Fruit fly (Drosophila melanogaster) S2 (cell line): ENCODE data around the gene Got2.
A peak's percentile ranks its signal among the peaks of the same experiment; 100 is the strongest.

Source experiments
- CG8478 ChIP-seq: fragments of >200 bp; optimal IDR thresholded peaks from 2 replicates; lab custom pipeline; 2018
- CTCF ChIP-seq, 2 experiments: fragments of >200 bp; optimal IDR thresholded peaks; 2 replicates each; lab custom pipeline; 2018

Gene Got2

DNA sequence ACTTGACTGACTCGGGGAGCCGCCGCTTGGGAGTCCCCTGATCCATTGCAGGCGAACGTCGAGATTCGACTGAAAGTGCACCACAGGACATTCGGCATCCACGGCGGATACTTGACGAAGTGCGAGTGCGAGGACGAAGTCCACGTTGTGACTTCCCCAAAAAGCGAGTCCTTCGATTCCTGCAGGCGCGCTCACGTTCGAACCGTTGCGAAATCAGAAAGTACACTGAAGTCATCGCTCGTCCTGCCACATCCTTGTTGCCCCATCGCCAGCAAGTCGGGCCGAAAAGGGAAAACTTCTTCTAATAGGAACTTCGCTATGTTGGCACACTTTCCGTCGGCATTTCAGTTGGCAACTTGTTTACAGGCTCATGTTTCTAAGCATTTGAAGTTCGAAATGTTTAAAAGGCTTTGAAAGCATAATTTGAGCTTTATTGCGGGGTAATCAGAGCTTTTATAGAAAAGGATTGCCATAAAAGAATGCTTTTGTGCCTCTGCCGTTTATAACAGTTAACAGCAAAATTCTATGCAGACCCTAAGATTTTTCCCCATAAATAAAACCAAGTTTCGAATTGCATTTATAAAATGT lies 18.6 kb upstream of the Got2 start, which contains the start of gene CG33543:
CG33543 (minus strand) TSS at position 232 of the 588 bp plus-strand sequence.
- TF ChIP-seq CG8478 (lab: Kevin White, UChicago) (no peak), CTCF (optimal IDR thresholded peaks at IDR 0.05; lab: Kevin White, UChicago) (no peak)

DNA sequence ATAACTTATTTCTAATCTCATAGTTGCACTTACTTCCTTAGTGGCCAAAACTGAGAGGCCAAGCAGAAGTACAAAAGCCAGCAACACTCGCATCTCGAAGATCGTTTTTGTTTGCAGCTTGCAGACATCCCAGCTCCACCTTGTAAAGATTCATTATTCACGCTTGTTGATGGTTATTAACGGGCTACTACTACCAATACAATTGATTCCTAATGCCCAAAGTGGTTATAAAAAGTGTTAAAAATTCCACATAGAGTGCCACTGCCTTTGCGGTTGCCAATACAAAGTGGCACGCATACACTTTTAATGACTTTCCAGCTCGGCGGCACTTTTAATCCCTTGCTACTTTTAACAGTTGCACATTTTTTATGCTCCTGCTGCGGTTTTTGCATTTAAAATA lies 4.5 kb upstream of the Got2 start, which contains the start of gene Obp22a:
Obp22a (minus strand) TSS at position 101 of the 400 bp plus-strand sequence.
- TF ChIP-seq CTCF (optimal IDR thresholded peaks at IDR 0.05; lab: Kevin White, UChicago) (no peak), CG8478 (lab: Kevin White, UChicago) (no peak)

- TF ChIP-seq CG8478 (lab: Kevin White, UChicago): no peak
- TF ChIP-seq CTCF (optimal IDR thresholded peaks at IDR 0.05; lab: Kevin White, UChicago): no peak
These were observed 1.8 kb upstream of the Got2 start for dm6 chr2L:1989278-1989918.

dm6 chr2L:1988192-1988561 lies 619 bp upstream of the Got2 start, which contains the start of gene Npc2a:
Gene Npc2a (plus strand): TSS chr2L:1988290.
- TF ChIP-seq CTCF (optimal IDR thresholded peaks at IDR 0.05; lab: Kevin White, UChicago) (no peak), CG8478 (lab: Kevin White, UChicago) (no peak)

- no peak for TF ChIP-seq CTCF (optimal IDR thresholded peaks at IDR 0.05; lab: Kevin White, UChicago)
- no peak for TF ChIP-seq CG8478 (lab: Kevin White, UChicago)
These were observed 946 bp downstream of the Got2 start for dm6 chr2L:1986343-1987280.

DNA sequence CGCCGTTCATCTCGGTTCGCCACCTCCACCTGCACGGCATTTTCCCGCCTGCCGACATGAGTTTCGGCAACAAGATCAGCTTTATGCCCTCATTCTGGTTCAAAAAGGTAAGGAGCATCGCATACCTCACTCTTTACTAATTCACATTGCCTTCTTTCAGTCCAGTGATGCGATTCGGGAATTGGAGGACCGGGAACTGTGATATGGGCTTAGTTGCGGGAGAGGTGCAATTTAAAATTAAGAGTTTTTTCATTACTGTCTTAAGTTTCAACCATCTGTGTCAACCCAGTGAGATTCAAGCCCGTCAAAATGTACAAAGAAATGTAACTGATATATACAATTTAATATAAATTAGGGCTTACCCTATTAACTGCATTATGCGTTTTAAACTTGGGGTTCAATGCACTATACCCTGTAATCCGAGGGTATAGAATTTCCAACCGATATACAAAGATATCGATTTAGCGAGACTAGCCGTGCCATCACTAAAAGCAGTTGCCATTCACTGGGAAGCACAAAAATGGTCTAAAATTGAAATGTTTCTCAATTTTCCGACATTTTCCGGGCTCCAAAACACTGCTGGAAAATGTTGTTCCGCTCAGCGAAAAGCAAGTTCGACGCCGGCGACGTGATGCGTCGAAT lies 5.7 kb downstream of the Got2 start, which contains the start of gene CG7289:
CG7289 (plus strand) TSS at position 492 of the 642 bp plus-strand sequence.
- no peak for TF ChIP-seq CTCF (optimal IDR thresholded peaks at IDR 0.05; lab: Kevin White, UChicago)
- TF ChIP-seq CG8478 (lab: Kevin White, UChicago): no peak

DNA sequence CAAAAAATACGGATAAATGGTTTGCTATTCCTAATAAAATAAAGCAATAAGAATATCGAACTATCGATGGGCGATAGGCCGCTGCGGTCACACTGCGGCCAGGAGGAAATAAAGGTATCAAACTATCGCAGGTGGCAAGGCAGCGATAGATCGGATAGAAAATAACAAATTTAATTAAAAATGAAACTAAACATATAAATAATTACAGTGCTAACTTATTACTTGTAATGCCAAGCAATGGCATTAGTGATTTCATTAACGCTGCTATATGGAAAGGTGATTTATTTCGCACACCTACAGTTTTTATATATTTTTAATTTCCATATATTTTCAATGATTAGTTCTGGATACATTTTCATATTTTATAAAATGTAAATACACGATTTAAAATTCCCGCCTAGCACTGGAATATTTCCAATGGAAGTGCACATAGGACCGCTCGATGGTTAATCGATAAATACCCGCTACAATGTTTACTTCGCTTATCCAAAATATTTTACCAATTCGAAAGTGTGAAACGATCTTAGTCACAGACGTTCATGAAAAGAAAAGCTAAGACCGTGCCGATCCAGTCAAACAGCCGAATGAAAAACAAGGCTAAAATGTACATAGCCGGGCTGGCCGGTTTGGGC lies 6.7 kb downstream of the Got2 start, which contains the start of the genes CG15356 and CG15362:
CG15356 (minus strand) TSS at position 48 of the 632 bp plus-strand sequence.
CG15362 (plus strand) TSS at position 469 of the 632 bp plus-strand sequence.
- TF ChIP-seq CG8478 (lab: Kevin White, UChicago) (no peak), CTCF (optimal IDR thresholded peaks at IDR 0.05; lab: Kevin White, UChicago) (no peak)

dm6 chr2L:1979196-1979818 lies 8.3 kb downstream of the Got2 start:
- TF ChIP-seq CG8478 (lab: Kevin White, UChicago) (no peak), CTCF (optimal IDR thresholded peaks at IDR 0.05; lab: Kevin White, UChicago) (no peak)

DNA sequence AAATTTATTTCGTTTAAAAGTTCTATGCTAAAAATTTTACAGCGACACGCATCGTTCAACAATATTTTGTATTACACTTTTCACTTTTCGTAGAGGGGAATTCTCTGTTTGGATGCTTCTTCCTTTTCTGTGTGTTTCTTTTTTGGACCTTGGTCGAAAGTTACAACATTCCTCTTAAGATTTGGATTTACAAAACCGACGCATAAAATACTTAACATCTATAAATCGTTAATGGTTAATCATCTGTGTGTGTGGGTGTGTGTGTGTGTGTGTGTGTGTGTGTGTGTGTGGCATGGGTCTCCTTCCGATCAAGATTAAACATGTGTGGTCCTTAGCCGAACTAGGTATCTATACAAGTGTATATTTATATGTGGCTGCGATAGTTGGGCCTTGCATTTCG lies 12.1 kb downstream of the Got2 start:
- TF ChIP-seq CTCF (optimal IDR thresholded peaks at IDR 0.05; lab: Kevin White, UChicago) (no peak), CG8478 (lab: Kevin White, UChicago) (no peak)

DNA sequence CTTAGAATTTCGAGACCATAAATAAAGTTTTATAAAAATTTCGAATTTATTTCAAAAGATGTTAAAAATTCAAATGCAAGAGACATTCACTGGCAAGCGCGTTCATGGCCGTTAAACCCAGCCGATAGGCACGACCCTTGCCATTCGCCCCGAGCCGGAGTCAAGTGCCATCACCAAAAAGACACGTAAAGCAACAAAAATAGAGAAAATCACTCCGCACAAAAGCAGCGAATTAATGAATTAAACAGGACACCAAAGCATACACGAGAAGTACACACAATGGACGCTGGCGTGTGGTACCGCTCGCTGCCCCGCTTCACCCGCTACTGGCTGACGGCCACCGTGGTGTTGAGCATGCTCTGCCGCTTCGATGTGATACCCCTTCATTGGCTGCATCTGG lies 13.6 kb downstream of the Got2 start, which contains the start of gene Der-1:
Der-1 (plus strand) TSS at position 1 of the 400 bp plus-strand sequence.
- peak; percentile 20 to 25 for TF ChIP-seq CTCF (optimal IDR thresholded peaks at IDR 0.05; lab: Kevin White, UChicago)
- TF ChIP-seq CG8478 (lab: Kevin White, UChicago): no peak

DNA sequence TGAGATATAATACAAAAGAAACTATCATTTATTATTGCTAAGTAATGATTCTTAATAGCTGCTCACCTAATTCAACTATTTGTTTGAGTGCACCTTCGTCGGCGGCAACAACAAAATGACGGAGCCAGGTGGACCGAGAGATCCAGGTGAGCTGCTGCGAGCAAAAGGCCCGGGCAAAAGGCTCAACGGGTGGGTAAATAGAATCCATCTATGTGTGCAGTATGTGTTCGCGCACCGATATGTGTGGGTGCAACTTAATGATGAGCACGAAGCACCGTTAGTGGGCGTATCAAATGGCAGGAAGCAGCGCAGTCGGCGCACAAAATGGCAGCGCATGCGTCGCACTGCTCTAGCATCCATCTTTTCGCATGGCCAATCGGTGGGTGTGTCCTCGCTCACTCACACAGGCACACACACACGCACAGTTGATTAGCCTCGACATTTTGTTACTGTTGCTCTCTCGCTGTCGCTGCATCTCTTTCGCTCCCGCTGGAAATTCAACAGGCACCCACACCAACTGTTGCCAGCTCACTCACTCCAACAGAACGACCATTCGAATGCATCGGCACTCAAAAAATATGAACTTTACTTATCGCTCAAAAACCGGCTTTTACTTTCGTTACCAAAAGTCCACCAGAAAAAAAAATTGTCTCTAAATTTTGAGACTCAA lies 15.0 kb downstream of the Got2 start:
- TF ChIP-seq CTCF (optimal IDR thresholded peaks at IDR 0.05; lab: Kevin White, UChicago) (peak; percentile 27 to 49), CG8478 (lab: Kevin White, UChicago) (peak; percentile 49)

dm6 chr2L:1970312-1970929 lies 17.1 kb downstream of the Got2 start, which contains the start of gene erm:
Gene erm (minus strand): TSS chr2L:1970362.
- TF ChIP-seq CG8478 (lab: Kevin White, UChicago) (peak; percentile 10), CTCF (optimal IDR thresholded peaks at IDR 0.05; lab: Kevin White, UChicago) (no peak)
